Fruit fly (Drosophila melanogaster) whole organism: Measurements from ENCODE around the gene spag4.

Experiments used
- CG8478 ChIP-seq: fragments of >200 bp; optimal IDR thresholded peaks from 2 replicates; lab custom pipeline; 2018; ENCODE audit warnings: inconsistent platforms
- Dll ChIP-seq: fragments of >200 bp; optimal IDR thresholded peaks from 2 replicates; lab custom pipeline; 2017
- EcR ChIP-seq, 2 experiments: fragments of >200 bp; optimal IDR thresholded peaks; 2 replicates each; lab custom pipeline; 2017; ENCODE audit warnings: missing biosample characterization in 2 of 2, missing genetic modification characterization in 2 of 2, missing genetic modification reagents in 2 of 2
- pan ChIP-seq: fragments of >200 bp; optimal IDR thresholded peaks from 2 replicates; lab custom pipeline; 2017
- psq ChIP-seq: fragments of >200 bp; optimal IDR thresholded peaks from 2 replicates; lab custom pipeline; 2017
- usp ChIP-seq: fragments of >200 bp; optimal IDR thresholded peaks from 2 replicates; lab custom pipeline; 2017; ENCODE audit warnings: missing biosample characterization, missing genetic modification characterization, mixed read lengths

spag4 gene

DNA sequence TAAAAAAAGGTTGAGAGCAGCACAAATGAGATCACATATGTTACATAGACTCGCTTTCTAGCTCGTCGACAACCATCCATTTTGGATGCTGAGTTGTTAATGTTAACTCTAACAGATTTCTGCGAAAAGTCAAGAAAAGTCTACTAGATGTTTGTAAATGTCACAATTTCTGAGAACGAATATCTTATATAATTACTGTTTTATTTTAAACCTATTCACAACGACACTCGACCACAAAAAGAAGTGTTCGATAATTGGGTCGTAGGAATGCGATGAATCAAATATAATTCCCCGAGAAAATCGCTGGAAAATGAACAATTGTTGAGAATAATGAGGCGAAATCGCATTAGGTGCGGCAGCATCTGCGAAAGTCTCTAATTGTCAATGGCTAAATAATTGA lies at the start of gene spag4:
Gene spag4, minus strand, starts transcription at position 101 of the 400 bp plus-strand sequence.
- TF ChIP-seq usp (GFP tag; lab: Kevin White, UChicago) (no peak), psq (lab: Kevin White, UChicago) (no peak), CG8478 (lab: Kevin White, UChicago) (no peak), Dll (lab: Kevin White, UChicago) (no peak), EcR (GFP tag; optimal IDR thresholded peaks at IDR 0.05; lab: Kevin White, UChicago) (no peak), pan (lab: Kevin White, UChicago) (no peak)

DNA sequence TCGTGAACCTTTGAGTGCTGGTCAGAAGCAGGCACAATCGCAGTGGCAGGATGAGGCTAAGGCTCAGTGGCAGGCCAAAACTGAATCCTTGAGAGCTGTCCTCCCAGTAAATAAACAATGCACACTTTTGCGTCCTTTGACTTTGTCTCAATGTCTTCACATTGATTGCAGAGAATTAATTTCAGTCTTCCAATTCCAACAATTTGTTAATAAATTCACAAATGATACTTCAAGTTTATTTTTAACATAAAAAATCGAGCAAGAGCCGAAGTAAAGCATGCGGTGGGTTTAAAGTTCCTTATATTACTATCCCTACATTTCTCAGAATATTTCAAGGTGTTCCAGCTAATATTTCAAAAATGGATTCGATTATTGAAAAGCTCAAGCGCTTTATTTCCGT lies 45.5 kb upstream of the spag4 start, which contains the start of gene CG43167:
Gene CG43167, plus strand, starts transcription at position 301 of the 400 bp plus-strand sequence.
- no peak for TF ChIP-seq pan (lab: Kevin White, UChicago)
- TF ChIP-seq EcR (GFP tag; optimal IDR thresholded peaks at IDR 0.05; lab: Kevin White, UChicago): no peak
- TF ChIP-seq CG8478 (lab: Kevin White, UChicago): no peak
- no peak for TF ChIP-seq psq (lab: Kevin White, UChicago)
- TF ChIP-seq Dll (lab: Kevin White, UChicago): no peak
- TF ChIP-seq usp (GFP tag; lab: Kevin White, UChicago): no peak

DNA sequence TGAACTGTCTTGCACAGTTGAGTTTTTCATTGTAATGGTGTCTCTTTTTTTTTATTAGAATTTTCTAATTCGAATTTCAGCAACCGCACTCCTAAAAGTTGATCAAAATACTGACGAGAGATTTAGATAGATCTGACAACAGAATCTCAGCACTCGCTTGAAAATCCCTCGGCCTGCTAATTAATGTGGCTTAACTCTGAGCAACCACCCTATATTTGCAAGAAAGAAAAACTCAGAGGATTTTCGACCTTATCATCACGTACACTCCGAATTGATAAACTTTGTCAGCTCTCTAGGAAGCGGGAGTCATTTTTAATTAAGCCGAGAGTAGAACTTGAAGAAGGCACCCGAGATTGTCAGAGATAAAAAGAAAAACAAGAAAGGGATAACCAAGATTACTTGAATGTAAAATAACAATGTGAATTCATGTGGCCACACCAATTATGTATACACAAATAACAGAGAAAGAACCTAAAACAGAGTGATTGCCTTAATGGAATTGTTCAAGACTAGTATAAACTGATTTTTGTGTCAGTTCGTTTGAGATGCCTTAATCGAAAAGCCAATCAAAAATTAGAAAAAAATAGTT lies 40.4 kb upstream of the spag4 start, which contains the start of the genes CG12307 and CG4983:
Gene CG12307, minus strand, starts transcription at position 101 of the 589 bp plus-strand sequence.
Gene CG4983, plus strand, starts transcription at position 539 of the 589 bp plus-strand sequence.
- no peak for TF ChIP-seq Dll (lab: Kevin White, UChicago)
- no peak for TF ChIP-seq EcR (GFP tag; optimal IDR thresholded peaks at IDR 0.05; lab: Kevin White, UChicago)

DNA sequence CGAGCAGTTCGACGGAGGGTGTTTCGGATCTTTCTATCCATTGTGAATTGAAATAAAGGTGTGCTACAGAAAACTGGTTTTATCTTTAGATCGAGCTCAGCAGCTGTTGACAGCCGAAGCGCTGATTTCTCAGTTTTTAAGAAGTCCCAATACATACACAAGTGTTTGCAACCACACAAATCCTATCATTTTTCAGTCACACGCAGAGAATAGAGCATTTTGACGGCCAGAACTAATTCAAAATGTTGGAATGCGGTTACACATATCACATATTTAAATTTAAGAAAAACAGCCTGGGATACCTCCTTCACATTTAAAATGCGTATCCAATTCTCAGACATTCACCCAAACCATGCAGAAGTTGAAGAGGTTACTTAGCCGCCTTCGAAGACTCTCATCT lies 37.2 kb upstream of the spag4 start, which contains the start of gene CG6614:
Gene CG6614, minus strand, starts transcription at position 101 of the 400 bp plus-strand sequence.
- TF ChIP-seq pan (lab: Kevin White, UChicago) (no peak), CG8478 (lab: Kevin White, UChicago) (no peak), Dll (lab: Kevin White, UChicago) (no peak), EcR (GFP tag; optimal IDR thresholded peaks at IDR 0.05; lab: Kevin White, UChicago) (no peak), usp (GFP tag; lab: Kevin White, UChicago) (no peak), psq (lab: Kevin White, UChicago) (no peak)

DNA sequence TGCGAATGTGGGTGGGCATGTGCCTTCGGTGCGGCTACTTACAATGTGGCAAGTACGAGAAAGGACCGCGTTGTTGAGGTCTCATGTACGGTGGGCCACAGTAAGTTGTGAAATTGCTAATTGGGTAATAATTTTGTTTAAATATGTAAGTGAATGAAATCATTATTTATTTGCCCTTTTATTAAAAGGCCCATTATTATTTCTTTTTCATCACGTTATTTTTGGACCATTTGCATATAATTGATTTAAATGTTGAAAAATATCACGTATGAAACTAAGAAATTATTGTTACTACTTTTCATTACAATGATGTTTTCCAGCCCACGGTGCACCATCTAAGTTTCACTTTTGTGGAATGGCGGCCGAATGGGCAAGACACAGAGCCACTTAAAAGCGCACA lies 16.7 kb upstream of the spag4 start:
- TF ChIP-seq Dll (lab: Kevin White, UChicago) (no peak), psq (lab: Kevin White, UChicago) (no peak), pan (lab: Kevin White, UChicago) (no peak), usp (GFP tag; lab: Kevin White, UChicago) (no peak), EcR (GFP tag; optimal IDR thresholded peaks at IDR 0.05; lab: Kevin White, UChicago) (no peak), CG8478 (lab: Kevin White, UChicago) (no peak)

DNA sequence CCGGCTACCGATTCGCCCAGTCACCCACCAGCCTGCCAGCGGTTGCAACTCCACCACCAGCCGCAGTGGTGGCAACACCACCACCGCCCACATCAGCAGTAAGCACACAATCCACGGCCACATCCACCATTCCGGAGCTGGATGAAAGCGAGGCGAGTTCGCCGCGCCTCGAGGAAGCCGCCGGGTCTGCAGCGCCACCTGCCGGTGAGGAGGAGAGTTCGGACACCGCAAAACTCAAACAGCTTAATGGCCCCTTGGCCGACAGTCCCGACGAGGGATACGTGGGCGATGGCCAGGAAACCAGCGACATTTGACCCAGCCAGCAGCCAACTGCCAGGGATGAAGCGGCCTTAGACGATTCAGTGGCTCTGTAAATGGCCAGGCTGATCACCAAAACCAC lies 12.6 kb upstream of the spag4 start:
- TF ChIP-seq psq (lab: Kevin White, UChicago): no peak
- no peak for TF ChIP-seq pan (lab: Kevin White, UChicago)
- no peak for TF ChIP-seq CG8478 (lab: Kevin White, UChicago)
- no peak for TF ChIP-seq usp (GFP tag; lab: Kevin White, UChicago)
- no peak for TF ChIP-seq EcR (GFP tag; optimal IDR thresholded peaks at IDR 0.05; lab: Kevin White, UChicago)
- no peak for TF ChIP-seq Dll (lab: Kevin White, UChicago)

DNA sequence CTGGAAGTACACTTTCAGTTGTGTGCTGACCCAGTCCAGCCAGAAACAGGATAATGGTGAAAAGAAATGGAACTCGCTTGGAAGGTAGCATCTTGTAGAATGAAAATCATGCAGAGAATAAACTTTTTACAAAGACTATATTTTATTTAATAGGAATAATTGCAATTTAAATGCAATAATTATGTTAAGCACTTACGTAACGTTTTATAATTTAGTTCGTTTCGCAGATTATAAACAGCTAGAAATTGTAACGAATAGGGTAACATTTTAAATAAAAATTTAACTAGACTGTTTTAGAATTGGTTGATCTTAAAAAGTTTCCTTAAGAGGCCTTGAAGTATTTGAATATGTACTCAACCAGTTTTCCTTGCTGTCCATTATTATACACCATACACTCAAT lies 20.0 kb downstream of the spag4 start, which contains the start of gene Acp33A:
Gene Acp33A, minus strand, starts transcription at position 101 of the 400 bp plus-strand sequence.
- TF ChIP-seq psq (lab: Kevin White, UChicago) (no peak), usp (GFP tag; lab: Kevin White, UChicago) (no peak), pan (lab: Kevin White, UChicago) (no peak), Dll (lab: Kevin White, UChicago) (no peak), CG8478 (lab: Kevin White, UChicago) (no peak)

DNA sequence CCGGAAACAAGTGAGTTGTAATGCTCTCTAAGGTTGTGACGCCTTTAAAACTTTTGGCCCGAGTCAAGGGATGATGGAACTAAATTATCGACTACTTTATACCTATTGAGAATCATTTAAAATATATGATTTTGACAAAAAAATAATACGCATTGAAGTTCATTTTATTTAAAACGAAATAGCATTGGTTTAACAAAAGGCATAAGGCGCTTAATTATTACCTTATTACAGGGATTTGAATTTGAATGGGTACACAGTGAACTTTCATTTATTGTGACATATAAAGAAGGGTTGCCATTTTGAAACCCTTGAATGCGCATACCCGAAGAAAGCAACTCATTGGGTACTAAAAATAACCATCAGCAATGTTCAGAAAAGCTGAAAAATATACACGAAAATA lies 22.5 kb downstream of the spag4 start:
- no peak for TF ChIP-seq EcR (GFP tag; optimal IDR thresholded peaks at IDR 0.05; lab: Kevin White, UChicago)
- TF ChIP-seq CG8478 (lab: Kevin White, UChicago): no peak
- TF ChIP-seq Dll (lab: Kevin White, UChicago): no peak
- TF ChIP-seq pan (lab: Kevin White, UChicago): no peak
- TF ChIP-seq usp (GFP tag; lab: Kevin White, UChicago): no peak
- TF ChIP-seq psq (lab: Kevin White, UChicago): no peak

DNA sequence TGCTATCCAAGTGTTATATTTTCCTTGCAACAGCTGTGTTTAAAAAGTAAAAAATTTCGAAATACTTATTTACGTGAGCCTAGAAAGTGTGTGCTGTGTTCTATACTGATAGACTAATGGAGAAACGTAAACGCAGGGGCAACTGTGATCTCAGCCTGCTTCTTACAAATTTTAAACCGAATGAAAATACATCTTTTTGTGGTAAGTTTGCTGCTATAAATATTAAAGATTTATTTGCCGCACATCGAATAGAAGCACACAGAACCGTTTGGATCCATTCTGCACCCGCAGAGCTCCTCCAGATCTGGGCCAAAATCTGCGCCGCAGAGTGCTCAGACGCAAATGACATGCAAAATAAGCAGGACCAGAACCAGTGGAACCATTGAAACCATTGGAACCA lies 24.8 kb downstream of the spag4 start, which contains the start of gene Mst33A:
Gene Mst33A, minus strand, starts transcription at position 101 of the 400 bp plus-strand sequence.
- TF ChIP-seq usp (GFP tag; lab: Kevin White, UChicago): no peak

DNA sequence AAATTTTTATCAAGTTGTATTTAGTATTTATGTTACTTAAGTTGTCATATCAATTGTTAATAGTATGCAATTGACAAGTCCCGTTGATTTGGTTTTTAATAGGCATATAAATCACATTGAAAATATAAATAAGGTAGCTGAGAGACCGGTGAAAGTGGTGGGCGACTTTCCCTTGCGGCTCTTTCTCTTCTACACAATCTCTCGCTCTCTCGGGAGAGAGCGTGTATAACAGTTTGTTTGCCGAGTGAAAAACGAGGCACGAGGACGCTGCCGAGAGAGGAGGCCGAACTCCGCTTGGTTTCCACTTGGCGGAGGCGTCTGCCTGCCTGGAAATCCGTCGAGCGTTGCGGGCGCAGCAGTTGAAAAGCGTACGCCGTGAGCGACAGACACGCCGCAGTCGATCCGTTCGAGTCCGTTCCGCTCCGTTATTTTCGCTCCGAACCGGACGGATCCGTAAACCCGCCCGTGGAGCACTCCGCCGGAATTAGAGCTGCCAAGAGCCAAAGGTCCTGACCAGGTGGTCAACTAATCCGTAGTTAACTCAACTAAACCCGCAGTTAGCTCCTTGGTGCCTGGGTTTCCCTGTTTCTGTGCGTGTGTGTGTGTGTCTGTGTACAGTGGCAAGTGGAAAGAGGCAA lies 29.8 kb downstream of the spag4 start, which contains the start of gene kek2:
Gene kek2, plus strand, starts transcription at position 321 of the 638 bp plus-strand sequence.
- no peak for TF ChIP-seq pan (lab: Kevin White, UChicago)
- no peak for TF ChIP-seq Dll (lab: Kevin White, UChicago)
- no peak for TF ChIP-seq usp (GFP tag; lab: Kevin White, UChicago)
- TF ChIP-seq EcR (GFP tag; optimal IDR thresholded peaks at IDR 0.05; lab: Kevin White, UChicago): no peak
- TF ChIP-seq CG8478 (lab: Kevin White, UChicago): no peak
- no peak for TF ChIP-seq psq (lab: Kevin White, UChicago)
